Worm (Caenorhabditis elegans): ENCODE results near the gene fbxb-29.

DNA sequence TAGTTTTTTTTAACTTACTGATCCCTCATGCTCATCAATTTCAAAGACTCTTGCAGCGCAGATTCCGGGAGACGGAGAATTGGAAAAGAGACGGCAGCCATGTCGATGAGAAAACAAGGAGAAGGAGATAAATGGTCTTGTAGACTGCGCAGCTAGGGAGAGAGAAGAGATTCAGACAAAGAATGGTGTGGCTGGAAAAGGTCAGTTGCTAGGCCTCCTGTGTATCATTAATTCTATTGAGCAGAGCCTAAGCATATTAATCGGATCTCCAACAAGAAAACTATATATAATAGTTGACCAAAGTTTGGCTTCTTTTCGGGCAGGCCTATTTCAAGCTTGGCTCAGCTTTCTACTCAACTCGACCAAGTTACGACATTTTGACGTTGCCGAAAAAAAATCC lies at the start of gene fbxb-29:
- TF ChIP-seq unc-86 (tag; optimal IDR thresholded peaks at IDR 0.05) (no peak), hlh-15 (tag; optimal IDR thresholded peaks at IDR 0.05) (no peak)

All from whole organism, late embryonic.